Worm (Caenorhabditis elegans) whole organism, L1 larva: ENCODE measurements around the gene pals-19.

Source experiments
- Y116A8C.19 ChIP-seq: sonication (generic microtip); optimal IDR thresholded peaks from 2 replicates; lab custom pipeline; 2016; ENCODE audit warnings: missing compliant biosample characterization, missing genetic modification characterization, borderline replicate concordance
- aha-1 ChIP-seq: fragments of 150-350 bp; optimal IDR thresholded peaks from 2 replicates; lab custom pipeline; 2014; ENCODE audit warnings: missing biosample characterization, missing genetic modification characterization
- alr-1 ChIP-seq: fragments of 200-800 bp; sonication (Bioruptor generic); optimal IDR thresholded peaks from 2 replicates; lab custom pipeline; 2018; ENCODE audit warnings: borderline replicate concordance, mild to moderate bottlenecking, missing genetic modification characterization, missing compliant biosample characterization
- ama-1 ChIP-seq: fragments of 150-350 bp; optimal IDR thresholded peaks from 2 replicates; lab custom pipeline; 2014
- ceh-63 ChIP-seq: fragments of 200-800 bp; sonication (Bioruptor generic); optimal IDR thresholded peaks from 2 replicates; lab custom pipeline; 2018; ENCODE audit warnings: mild to moderate bottlenecking, missing genetic modification characterization, missing compliant biosample characterization
- ceh-82 ChIP-seq, 3 experiments: fragments of 150-350 bp in 1 of 3; sonication (generic microtip) in 2 of 3; optimal IDR thresholded peaks; 2 replicates each; lab custom pipeline; 2014 to 2017; ENCODE audit warnings: missing biosample characterization in 3 of 3, missing genetic modification characterization in 3 of 3
- ceh-88 ChIP-seq: fragments of 200-800 bp; sonication (Bioruptor generic); IDR thresholded peaks from 2 replicates; pipeline ENCODE4 v1.3.6; 2022; ENCODE audit warnings: missing genetic modification characterization, missing compliant biosample characterization
- dpl-1 ChIP-seq, 3 experiments: fragments of 150-350 bp in 2 of 3; sonication (generic microtip) in 1 of 3; optimal IDR thresholded peaks; 2 replicates each; lab custom pipeline; 2014 to 2017; ENCODE audit warnings: missing biosample characterization in 3 of 3, missing genetic modification characterization in 3 of 3, missing genetic modification reagents in 3 of 3
- dsc-1 ChIP-seq: sonication (generic microtip); optimal IDR thresholded peaks from 2 replicates; lab custom pipeline; 2016; ENCODE audit warnings: mild to moderate bottlenecking, missing genetic modification characterization, missing compliant biosample characterization
- elt-2 ChIP-seq: sonication (generic microtip); optimal IDR thresholded peaks from 2 replicates; lab custom pipeline; 2016; ENCODE audit warnings: missing genetic modification characterization, mild to moderate bottlenecking, inconsistent platforms, missing compliant biosample characterization, missing genetic modification reagents
- ets-5 ChIP-seq: fragments of 200-800 bp; sonication (Bioruptor generic); IDR thresholded peaks from 2 replicates; pipeline ENCODE4 v1.3.6; 2022; ENCODE audit warnings: missing genetic modification characterization, missing compliant biosample characterization
- fkh-10 ChIP-seq: sonication (generic microtip); optimal IDR thresholded peaks from 2 replicates; lab custom pipeline; 2017; ENCODE audit warnings: missing biosample characterization, missing genetic modification reagents, missing genetic modification characterization
- fkh-4 ChIP-seq: sonication (generic microtip); optimal IDR thresholded peaks from 2 replicates; lab custom pipeline; 2016; ENCODE audit warnings: missing compliant biosample characterization, missing genetic modification characterization, borderline replicate concordance
- fkh-8 ChIP-seq: sonication (generic microtip); optimal IDR thresholded peaks from 2 replicates; lab custom pipeline; 2016; ENCODE audit warnings: mild to moderate bottlenecking, missing genetic modification characterization, missing compliant biosample characterization
- grh-1 ChIP-seq: fragments of 200-800 bp; sonication (Bioruptor generic); IDR thresholded peaks from 2 replicates; pipeline ENCODE4 v1.3.6; 2022; ENCODE audit warnings: missing genetic modification reagents, missing genetic modification characterization, missing compliant biosample characterization
- hlh-17 ChIP-seq: fragments of 200-800 bp; sonication (Bioruptor generic); optimal IDR thresholded peaks from 2 replicates; lab custom pipeline; 2018; ENCODE audit warnings: missing genetic modification characterization, mild to moderate bottlenecking, missing compliant biosample characterization, moderate library complexity, borderline replicate concordance
- hlh-4 ChIP-seq: sonication (generic microtip); optimal IDR thresholded peaks from 2 replicates; lab custom pipeline; 2016; ENCODE audit warnings: mild to moderate bottlenecking, missing genetic modification characterization, missing compliant biosample characterization
- irx-1 ChIP-seq: sonication (generic microtip); optimal IDR thresholded peaks from 2 replicates; lab custom pipeline; 2016; ENCODE audit warnings: missing genetic modification characterization, missing compliant biosample characterization
- lin-13 ChIP-seq: fragments of 150-350 bp; optimal IDR thresholded peaks from 2 replicates; lab custom pipeline; 2014; ENCODE audit warnings: missing biosample characterization, missing genetic modification reagents, missing genetic modification characterization
- lin-39 ChIP-seq: fragments of 150-350 bp; optimal IDR thresholded peaks from 2 replicates; lab custom pipeline; 2014; ENCODE audit warnings: missing biosample characterization, missing genetic modification reagents, missing genetic modification characterization
- lir-3 ChIP-seq: sonication (generic microtip); optimal IDR thresholded peaks from 2 replicates; lab custom pipeline; 2016; ENCODE audit warnings: mild to moderate bottlenecking, missing genetic modification characterization, moderate library complexity, missing compliant biosample characterization; ENCODE audit not compliant: poor library complexity
- mab-9 ChIP-seq: fragments of 200-800 bp; sonication (Bioruptor generic); IDR thresholded peaks from 2 replicates; pipeline ENCODE4 v1.3.6; 2022; ENCODE audit warnings: missing genetic modification reagents, missing genetic modification characterization, missing compliant biosample characterization
- mdl-1 ChIP-seq, 2 experiments: fragments of 150-350 bp; optimal IDR thresholded peaks; 2 replicates each; lab custom pipeline; 2014 to 2017; ENCODE audit warnings: missing biosample characterization in 2 of 2, missing genetic modification characterization in 2 of 2, inconsistent platforms in 1 of 2
- mef-2 ChIP-seq: fragments of 150-350 bp; optimal IDR thresholded peaks from 2 replicates; lab custom pipeline; 2014; ENCODE audit warnings: missing biosample characterization, missing genetic modification characterization
- nhr-20 ChIP-seq: sonication (generic microtip); optimal IDR thresholded peaks from 2 replicates; lab custom pipeline; 2016; ENCODE audit warnings: mild to moderate bottlenecking, missing genetic modification characterization, missing compliant biosample characterization
- nhr-71 ChIP-seq: sonication (generic microtip); optimal IDR thresholded peaks from 2 replicates; lab custom pipeline; 2016; ENCODE audit warnings: mild to moderate bottlenecking, missing genetic modification characterization, moderate library complexity, missing compliant biosample characterization
- nhr-76 ChIP-seq: sonication (generic microtip); optimal IDR thresholded peaks from 2 replicates; lab custom pipeline; 2017; ENCODE audit warnings: missing biosample characterization, missing genetic modification characterization
- nhr-90 ChIP-seq: sonication (generic microtip); optimal IDR thresholded peaks from 2 replicates; lab custom pipeline; 2016; ENCODE audit warnings: mild to moderate bottlenecking, missing genetic modification characterization, missing compliant biosample characterization; ENCODE audit not compliant: poor library complexity
- pax-3 ChIP-seq: fragments of 200-800 bp; sonication (Bioruptor generic); optimal IDR thresholded peaks from 2 replicates; lab custom pipeline; 2018; ENCODE audit warnings: mild to moderate bottlenecking, missing genetic modification characterization, moderate library complexity, missing compliant biosample characterization
- pqm-1 ChIP-seq: sonication (generic microtip); optimal IDR thresholded peaks from 3 replicates; lab custom pipeline; 2017; ENCODE audit warnings: missing biosample characterization, missing genetic modification characterization
- rnt-1 ChIP-seq: sonication (generic microtip); optimal IDR thresholded peaks from 2 replicates; lab custom pipeline; 2016; ENCODE audit warnings: mild to moderate bottlenecking, missing genetic modification characterization, moderate library complexity, missing compliant biosample characterization
- sox-4 ChIP-seq: sonication (generic microtip); optimal IDR thresholded peaks from 2 replicates; lab custom pipeline; 2016; ENCODE audit warnings: missing genetic modification characterization, missing compliant biosample characterization
- swsn-7 ChIP-seq: sonication (generic microtip); optimal IDR thresholded peaks from 2 replicates; lab custom pipeline; 2016; ENCODE audit warnings: missing genetic modification characterization, missing compliant biosample characterization
- tlp-1 ChIP-seq: fragments of 150-350 bp; optimal IDR thresholded peaks from 2 replicates; lab custom pipeline; 2014; ENCODE audit warnings: missing biosample characterization, missing genetic modification characterization
- unc-130 ChIP-seq: fragments of 150-350 bp; optimal IDR thresholded peaks from 2 replicates; lab custom pipeline; 2017; ENCODE audit warnings: missing biosample characterization, missing genetic modification characterization, inconsistent platforms
- unc-86 ChIP-seq: sonication (generic microtip); optimal IDR thresholded peaks from 2 replicates; lab custom pipeline; 2016; ENCODE audit warnings: missing genetic modification characterization, missing compliant biosample characterization
- xbp-1 ChIP-seq: sonication (generic microtip); optimal IDR thresholded peaks from 2 replicates; lab custom pipeline; 2016; ENCODE audit warnings: missing genetic modification characterization, missing compliant biosample characterization
- zag-1 ChIP-seq: fragments of 150-350 bp; optimal IDR thresholded peaks from 2 replicates; lab custom pipeline; 2014; ENCODE audit warnings: missing biosample characterization, missing genetic modification characterization
- zip-4 ChIP-seq: fragments of 200-800 bp; sonication (Bioruptor generic); optimal IDR thresholded peaks from 2 replicates; lab custom pipeline; 2018; ENCODE audit warnings: mild to moderate bottlenecking, missing genetic modification characterization, moderate library complexity, missing compliant biosample characterization

pals-19 gene

ce11 chrIII:1395355-1395754, 6.4 kb upstream of the pals-19 start:
- TF ChIP-seq elt-2 (tag; lab: Kevin White, UChicago): peak; percentile 17
- TF ChIP-seq mef-2 (tag; lab: Kevin White, UChicago): no peak
- no peak for TF ChIP-seq mab-9 (GFP tag; lab: Robert Waterston, UW)

DNA sequence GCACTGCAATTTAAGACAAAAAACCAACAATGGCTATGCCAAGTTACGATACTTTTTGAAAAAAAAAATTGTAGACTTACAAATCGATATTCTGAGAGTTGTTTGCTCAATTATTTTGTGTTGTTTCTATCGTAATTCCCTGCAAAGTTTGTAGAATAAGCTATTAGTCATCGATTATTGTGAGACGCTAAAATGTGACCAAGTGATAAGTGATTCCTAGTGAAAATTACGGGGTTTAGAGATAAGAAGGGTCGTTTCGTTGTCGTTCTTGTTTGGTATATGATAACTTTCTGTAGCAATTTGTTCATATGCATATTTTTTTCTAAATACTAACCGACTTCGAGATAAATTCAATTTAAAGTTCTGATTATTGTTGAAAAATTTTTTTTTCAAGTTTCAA, 3.6 kb upstream of the pals-19 start:
- TF ChIP-seq ceh-88: no peak
- no peak for TF ChIP-seq Y116A8C.19 (tag; lab: Kevin White, UChicago)
- TF ChIP-seq elt-2 (tag; lab: Kevin White, UChicago): peak; percentile 86
- no peak for TF ChIP-seq fkh-8

DNA sequence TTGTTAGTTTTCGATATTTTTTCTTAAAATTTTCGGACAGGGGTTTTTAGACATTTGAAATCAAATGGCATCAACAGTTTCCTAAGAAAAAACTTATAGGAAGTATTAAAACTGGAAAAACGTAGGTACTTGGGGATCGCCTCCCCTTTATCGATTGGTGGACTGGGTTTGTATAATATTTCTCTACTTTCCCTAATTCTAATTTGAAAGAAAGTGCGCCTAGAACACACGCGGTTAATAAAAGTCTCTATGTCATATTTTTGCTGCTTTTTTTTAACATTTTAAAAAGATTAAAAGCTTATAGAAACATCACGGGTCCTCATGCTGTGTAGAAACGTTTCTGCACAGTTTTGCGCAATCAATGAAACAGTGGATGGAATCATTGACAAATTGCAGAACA, 2.1 kb upstream of the pals-19 start, which contains the start of gene pals-16:
pals-16 (plus strand) TSS at position 301 of the 400 bp plus-strand sequence.
- TF ChIP-seq pax-3 (tag; lab: Kevin White, UChicago) (no peak), irx-1 (tag; lab: Kevin White, UChicago) (no peak), dpl-1 (GFP tag; optimal IDR thresholded peaks at IDR 0.05; lab: Kevin White, UChicago) (no peak), nhr-76 (tag; lab: Kevin White, UChicago) (no peak), zag-1 (no peak), hlh-4 (tag; lab: Kevin White, UChicago) (no peak), xbp-1 (tag; lab: Kevin White, UChicago) (no peak), aha-1 (tag; lab: Kevin White, UChicago) (no peak), lin-39 (tag; lab: Kevin White, UChicago) (no peak)

- TF ChIP-seq tlp-1 (tag; lab: Kevin White, UChicago) (no peak), zip-4 (no peak), nhr-90 (tag; lab: Kevin White, UChicago) (no peak), sox-4 (tag; lab: Kevin White, UChicago) (no peak), swsn-7 (tag; lab: Kevin White, UChicago) (no peak), ets-5 (GFP tag; lab: Robert Waterston, UW) (no peak), mdl-1 (tag; optimal IDR thresholded peaks at IDR 0.05; lab: Kevin White, UChicago) (no peak), lin-13 (no peak), lir-3 (tag; lab: Kevin White, UChicago) (no peak), ceh-82 (tag; optimal IDR thresholded peaks at IDR 0.05; lab: Kevin White, UChicago) (no peak), dsc-1 (tag; lab: Kevin White, UChicago) (no peak), ceh-63 (GFP tag; lab: Kevin White, UChicago) (no peak), unc-86 (tag; lab: Kevin White, UChicago) (no peak), zag-1 (no peak), fkh-4 (tag; lab: Kevin White, UChicago) (no peak), nhr-71 (tag; lab: Kevin White, UChicago) (no peak), alr-1 (tag; lab: Kevin White, UChicago) (no peak), lin-39 (tag; lab: Kevin White, UChicago) (no peak), hlh-4 (tag; lab: Kevin White, UChicago) (no peak)
These were observed 1.4 kb downstream of the pals-19 start, which contains the start of gene pals-18 for ce11 chrIII:1403108-1403507. Gene pals-18, plus strand, starts transcription at chrIII:1403408.

- TF ChIP-seq fkh-10: no peak
- TF ChIP-seq ama-1 (lab: Kevin White, UChicago): no peak
- no peak for TF ChIP-seq grh-1
- no peak for TF ChIP-seq pqm-1 (tag; lab: Kevin White, UChicago)
- no peak for TF ChIP-seq unc-130
- no peak for TF ChIP-seq hlh-17 (GFP tag; lab: Kevin White, UChicago)
- TF ChIP-seq nhr-76 (tag; lab: Kevin White, UChicago): no peak
- no peak for TF ChIP-seq rnt-1 (tag; lab: Kevin White, UChicago)
- no peak for TF ChIP-seq unc-86 (tag; lab: Kevin White, UChicago)
- no peak for TF ChIP-seq nhr-20 (tag; lab: Kevin White, UChicago)
These were observed 7.4 kb downstream of the pals-19 start, which contains the start of gene Y82E9BR.22 for ce11 chrIII:1409139-1409538. Gene Y82E9BR.22, minus strand, starts transcription at chrIII:1409239.
